Fruit fly (Drosophila melanogaster): ENCODE results near the gene CG5116.

Gene CG5116

DNA sequence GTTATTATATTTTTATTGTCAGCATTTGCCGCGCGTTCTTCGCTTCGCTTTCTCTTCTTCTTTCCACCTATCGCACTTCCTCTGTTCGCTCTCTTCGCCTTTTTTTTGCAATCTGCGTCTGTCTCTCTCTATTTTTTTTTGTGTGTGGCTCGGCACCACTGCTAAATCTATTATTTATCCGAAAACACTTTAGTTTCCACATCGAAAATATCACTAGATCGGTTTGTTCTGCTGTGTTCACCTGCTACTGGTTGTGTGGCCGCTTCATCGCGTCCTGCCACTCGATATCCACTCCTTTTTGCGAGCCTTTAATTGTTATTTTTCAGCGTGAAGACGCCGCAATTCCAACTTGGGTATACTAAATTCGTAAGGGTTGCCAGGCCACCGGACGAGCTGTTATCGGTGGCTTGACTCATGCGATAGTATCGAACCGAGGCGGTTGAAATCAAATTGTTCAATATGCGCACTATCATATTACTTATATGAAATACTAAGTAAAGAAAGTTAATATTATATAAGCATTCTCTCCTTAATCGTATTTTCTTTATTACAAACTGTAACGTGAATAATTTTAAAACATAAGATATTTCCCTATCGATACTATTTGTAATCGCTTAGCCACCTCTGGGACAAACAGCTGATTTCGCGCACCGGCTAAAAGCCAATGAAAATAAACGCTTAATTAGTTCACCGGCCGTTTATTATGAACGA is at the start of gene CG5116, which contains the start of the genes XNP and CG42488 (continued):
- TF ChIP-seq B-H1 (GFP tag; IDR thresholded peaks at IDR 0.05) = no peak
- TF ChIP-seq TFAM (GFP tag; optimal IDR thresholded peaks at IDR 0.05) = no peak
- no peak for TF ChIP-seq Optix (GFP tag; IDR thresholded peaks at IDR 0.05)
- no peak for TF ChIP-seq CG18599 (GFP tag; optimal IDR thresholded peaks at IDR 0.05)
- TF ChIP-seq CG14050 (GFP tag; IDR thresholded peaks at IDR 0.05) = no peak; the same call in 2 of the 3 replicates
- no peak for TF ChIP-seq wor (GFP tag; IDR thresholded peaks at IDR 0.05)
- no peak for TF ChIP-seq E2f1 (GFP tag; IDR thresholded peaks at IDR 0.05)
- TF ChIP-seq Oaz (GFP tag; IDR thresholded peaks at IDR 0.05) = no peak
- no peak for TF ChIP-seq gce (GFP tag; IDR thresholded peaks at IDR 0.05)
- peak; percentile 42 for TF ChIP-seq dm (GFP tag; optimal IDR thresholded peaks at IDR 0.05)
- TF ChIP-seq CG11093 (GFP tag; IDR thresholded peaks at IDR 0.05) = no peak
- no peak for TF ChIP-seq pan (optimal IDR thresholded peaks at IDR 0.05)
- TF ChIP-seq pan (GFP tag; optimal IDR thresholded peaks at IDR 0.05 in 1 of 2, IDR thresholded peaks at IDR 0.05 in 1 of 2) = no peak
- TF ChIP-seq NfI (GFP tag; optimal IDR thresholded peaks at IDR 0.05) = peak; percentile 57
- TF ChIP-seq CG8388 (GFP tag; optimal IDR thresholded peaks at IDR 0.05) = peak; percentile 19
- TF ChIP-seq Doc3 (GFP tag; IDR thresholded peaks at IDR 0.05; ENCODE audit: partially characterized antibody) = peak; percentile 100
- TF ChIP-seq lov (optimal IDR thresholded peaks at IDR 0.05) = no peak
- TF ChIP-seq lov (GFP tag; IDR thresholded peaks at IDR 0.05) = no peak
- TF ChIP-seq CG16779 (GFP tag; IDR thresholded peaks at IDR 0.05) = no peak
- no peak for TF ChIP-seq gfzf (GFP tag; optimal IDR thresholded peaks at IDR 0.05)
- TF ChIP-seq gem (tag; optimal IDR thresholded peaks at IDR 0.05) = no peak
- TF ChIP-seq crp (GFP tag; optimal IDR thresholded peaks at IDR 0.05) = peak; percentile 79 to 97
- no peak for TF ChIP-seq CG7839 (tag; optimal IDR thresholded peaks at IDR 0.05)
- TF ChIP-seq CG12155 (GFP tag; optimal IDR thresholded peaks at IDR 0.05) = peak; percentile 49
- TF ChIP-seq chif (GFP tag; optimal IDR thresholded peaks at IDR 0.05) = peak in 1 of 2 experiments; percentile 25
- peak; percentile 31 for TF ChIP-seq Dip3 (GFP tag; optimal IDR thresholded peaks at IDR 0.05)
- 0 out of 2 replicates have a peak, but pooled peaks have one; percentile 46 for TF ChIP-seq ssp (GFP tag; IDR thresholded peaks at IDR 0.05)
- TF ChIP-seq CG1024 (GFP tag; IDR thresholded peaks at IDR 0.05) = 0 out of 2 replicates have a peak, but pooled peaks have one; percentile 3
- TF ChIP-seq CG11696 (GFP tag; IDR thresholded peaks at IDR 0.05) = no peak
- TF ChIP-seq jing (GFP tag; optimal IDR thresholded peaks at IDR 0.05) = no peak
- no peak for TF ChIP-seq Jarid2 (GFP tag; optimal IDR thresholded peaks at IDR 0.05)
- TF ChIP-seq CG3726 (GFP tag; IDR thresholded peaks at IDR 0.05) = no peak
- TF ChIP-seq tgo (GFP tag; IDR thresholded peaks at IDR 0.05) = peak; percentile 32; the same call in 1 of the 3 replicates
- TF ChIP-seq luna (GFP tag; optimal IDR thresholded peaks at IDR 0.05) = no peak
- peak; percentile 27 to 88 for TF ChIP-seq bsh (GFP tag; optimal IDR thresholded peaks at IDR 0.05)
- TF ChIP-seq dati (GFP tag; IDR thresholded peaks at IDR 0.05) = no peak
- TF ChIP-seq ato (GFP tag; IDR thresholded peaks at IDR 0.05; ENCODE audit: partially characterized antibody) = peak; percentile 92
- no peak for TF ChIP-seq Deaf1 (tag; optimal IDR thresholded peaks at IDR 0.05)
- peak; percentile 79 for TF ChIP-seq CG12659 (GFP tag; optimal IDR thresholded peaks at IDR 0.05)
- no peak for TF ChIP-seq CG7271 (tag; optimal IDR thresholded peaks at IDR 0.05)
- no peak for TF ChIP-seq CG1792 (GFP tag; optimal IDR thresholded peaks at IDR 0.05)
- peak; percentile 43 for TF ChIP-seq Dp (GFP tag; optimal IDR thresholded peaks at IDR 0.05)
- no peak for TF ChIP-seq Hmr (GFP tag; optimal IDR thresholded peaks at IDR 0.05)
- TF ChIP-seq ems (GFP tag; optimal IDR thresholded peaks at IDR 0.05) = peak; percentile 66
- peak; percentile 37; the same call in 1 of the 2 replicates for TF ChIP-seq CG11247 (GFP tag; IDR thresholded peaks at IDR 0.05)
- TF ChIP-seq scrt (GFP tag; optimal IDR thresholded peaks at IDR 0.05) = peak; percentile 43
- peak; percentile 66 for TF ChIP-seq CG13424 (tag; optimal IDR thresholded peaks at IDR 0.05)
- peak; percentile 49 for TF ChIP-seq CG9797 (GFP tag; optimal IDR thresholded peaks at IDR 0.05)
- TF ChIP-seq gsb (GFP tag; IDR thresholded peaks at IDR 0.05) = no peak
- TF ChIP-seq wdn (GFP tag; IDR thresholded peaks at IDR 0.05) = no peak

All from whole organism, embryonic.